Fruit fly (Drosophila melanogaster) whole organism, embryonic: ENCODE data around the gene CG3040.

Source experiments
- Antp ChIP-seq: fragments of 200-800 bp; sonication (Bioruptor generic); optimal IDR thresholded peaks from 3 replicates; lab custom pipeline; 2016; ENCODE audit warnings: missing biosample characterization, missing genetic modification characterization
- Awh ChIP-seq: fragments of 200-800 bp; sonication (Bioruptor generic); IDR thresholded peaks from 2 replicates; pipeline ENCODE4, ENCODE4 v1.3.6; 2022; ENCODE audit warnings: missing biosample characterization, missing genetic modification characterization
- Blimp-1 ChIP-seq: fragments of 200-800 bp; sonication (Bioruptor generic); optimal IDR thresholded peaks from 3 replicates; lab custom pipeline; 2018; ENCODE audit warnings: missing biosample characterization, missing genetic modification characterization, mild to moderate bottlenecking, moderate library complexity, missing genetic modification reagents
- CG10431 ChIP-seq: fragments of 200-800 bp; sonication (Bioruptor generic); optimal IDR thresholded peaks from 3 replicates; lab custom pipeline; 2018; ENCODE audit warnings: missing biosample characterization, mild to moderate bottlenecking, missing genetic modification characterization
- CG11085 ChIP-seq: fragments of 200-800 bp; sonication (Bioruptor generic); IDR thresholded peaks from 2 replicates; pipeline ENCODE4 v1.3.6; 2022; ENCODE audit warnings: missing biosample characterization, missing genetic modification characterization
- CG11093 ChIP-seq: fragments of 200-800 bp; sonication (Bioruptor generic); IDR thresholded peaks from 3 replicates; pipeline ENCODE4 v1.3.6; 2022; ENCODE audit warnings: missing biosample characterization, missing genetic modification characterization
- CG14050 ChIP-seq: fragments of 200-800 bp; sonication (Bioruptor generic); IDR thresholded peaks from 3 replicates; pipeline ENCODE4 v1.3.6; 2022; ENCODE audit warnings: missing biosample characterization, missing genetic modification characterization
- CG14710 ChIP-seq: fragments of 200-800 bp; sonication (Bioruptor generic); optimal IDR thresholded peaks from 3 replicates; lab custom pipeline; 2019; ENCODE audit warnings: missing biosample characterization, mild to moderate bottlenecking, missing genetic modification characterization, moderate library complexity
- CG15011 ChIP-seq: fragments of 200-800 bp; sonication (Bioruptor generic); optimal IDR thresholded peaks from 3 replicates; lab custom pipeline; 2018; ENCODE audit warnings: missing biosample characterization, mild to moderate bottlenecking, missing genetic modification characterization
- CG15514 ChIP-seq: fragments of 200-800 bp; sonication (Bioruptor generic); optimal IDR thresholded peaks from 3 replicates; lab custom pipeline; 2017; ENCODE audit warnings: missing biosample characterization, missing genetic modification characterization, mild to moderate bottlenecking, moderate library complexity, missing genetic modification reagents
- CG1602 ChIP-seq: fragments of 200-800 bp; sonication (Bioruptor generic); optimal IDR thresholded peaks from 3 replicates; lab custom pipeline; 2016; ENCODE audit warnings: missing biosample characterization, missing genetic modification characterization
- CG1603 ChIP-seq: fragments of 200-800 bp; sonication (Bioruptor generic); optimal IDR thresholded peaks from 2 replicates; lab custom pipeline; 2019; ENCODE audit warnings: missing biosample characterization, mild to moderate bottlenecking, missing genetic modification characterization, moderate library complexity
- CG16863 ChIP-seq: fragments of 200-800 bp; sonication (Bioruptor generic); optimal IDR thresholded peaks from 3 replicates; lab custom pipeline; 2016; ENCODE audit warnings: missing biosample characterization, missing genetic modification characterization
- CG17612 ChIP-seq: fragments of 200-800 bp; sonication (Bioruptor generic); IDR thresholded peaks from 2 replicates; pipeline ENCODE4 v1.3.6; 2022; ENCODE audit warnings: missing biosample characterization, missing genetic modification characterization
- CG31388 ChIP-seq: fragments of 200-800 bp; sonication (Bioruptor generic); optimal IDR thresholded peaks from 2 replicates; lab custom pipeline; 2016; ENCODE audit warnings: missing biosample characterization, missing genetic modification characterization
- CG31441 ChIP-seq: fragments of 200-800 bp; sonication (Bioruptor generic); IDR thresholded peaks from 2 replicates; pipeline ENCODE4 v1.3.6; 2022; ENCODE audit warnings: missing biosample characterization, missing genetic modification characterization
- CG5180 ChIP-seq: fragments of 200-800 bp; sonication (Bioruptor generic); optimal IDR thresholded peaks from 3 replicates; lab custom pipeline; 2017; ENCODE audit warnings: missing biosample characterization, missing genetic modification characterization, mild to moderate bottlenecking, moderate library complexity, missing genetic modification reagents
- CG5245 ChIP-seq: fragments of 200-800 bp; sonication (Bioruptor generic); optimal IDR thresholded peaks from 3 replicates; lab custom pipeline; 2016; ENCODE audit warnings: missing biosample characterization, missing genetic modification characterization
- CG6254 ChIP-seq: fragments of 200-800 bp; sonication (Bioruptor generic); optimal IDR thresholded peaks from 3 replicates; lab custom pipeline; 2017; ENCODE audit warnings: mild to moderate bottlenecking, missing biosample characterization, missing genetic modification reagents, missing genetic modification characterization
- CG9727 ChIP-seq: fragments of 200-800 bp; sonication (Bioruptor generic); optimal IDR thresholded peaks from 3 replicates; lab custom pipeline; 2017; ENCODE audit warnings: missing biosample characterization, mild to moderate bottlenecking, missing genetic modification characterization
- CHES-1-like ChIP-seq: fragments of 200-800 bp; sonication (Bioruptor generic); optimal IDR thresholded peaks from 2 replicates; lab custom pipeline; 2016; ENCODE audit warnings: missing biosample characterization, missing genetic modification characterization
- CoRest ChIP-seq: fragments of 200-800 bp; sonication (Bioruptor generic); optimal IDR thresholded peaks from 3 replicates; lab custom pipeline; 2018; ENCODE audit warnings: missing biosample characterization, mild to moderate bottlenecking, missing genetic modification characterization, moderate library complexity
- Doc2 ChIP-seq: fragments of 200-800 bp; sonication (Bioruptor generic); IDR thresholded peaks from 2 replicates; pipeline ENCODE4 v1.3.6; 2022; ENCODE audit warnings: missing biosample characterization, missing genetic modification characterization
- E2f2 ChIP-seq: fragments of 200-800 bp; sonication (Bioruptor generic); IDR thresholded peaks from 2 replicates; pipeline ENCODE4 v1.3.6; 2022; ENCODE audit warnings: missing biosample characterization, missing genetic modification characterization
- Ets65A ChIP-seq: fragments of 200-800 bp; sonication (Bioruptor generic); peaks from one replicate; lab custom pipeline; 2016; ENCODE audit warnings: missing biosample characterization, missing genetic modification characterization
- GATAe ChIP-seq: fragments of 200-800 bp; sonication (Bioruptor generic); conservative IDR thresholded peaks from 2 replicates; pipeline ENCODE4 v1.3.6; 2022; ENCODE audit warnings: missing biosample characterization, missing genetic modification characterization
- HLHmδ ChIP-seq: fragments of 200-800 bp; sonication (Bioruptor generic); optimal IDR thresholded peaks from 2 replicates; lab custom pipeline; 2018; ENCODE audit warnings: missing biosample characterization, mild to moderate bottlenecking, missing genetic modification characterization, moderate library complexity
- Hand ChIP-seq: fragments of 200-800 bp; sonication (Bioruptor generic); optimal IDR thresholded peaks from 2 replicates; lab custom pipeline; 2017; ENCODE audit warnings: mild to moderate bottlenecking, missing biosample characterization, missing genetic modification reagents, missing genetic modification characterization
- Hr39 ChIP-seq: fragments of >200 bp; optimal IDR thresholded peaks from 2 replicates; lab custom pipeline; 2017
- Med ChIP-seq: fragments of 200-800 bp; sonication (Bioruptor generic); peaks from one replicate; lab custom pipeline; 2016; ENCODE audit warnings: missing biosample characterization, missing genetic modification characterization, mild to moderate bottlenecking, inconsistent platforms, moderate library complexity
- Neu2 ChIP-seq: fragments of 200-800 bp; sonication (Bioruptor generic); optimal IDR thresholded peaks from 3 replicates; lab custom pipeline; 2016; ENCODE audit warnings: missing biosample characterization, missing genetic modification characterization, borderline replicate concordance
- Opbp ChIP-seq: fragments of 200-800 bp; sonication (Bioruptor generic); IDR thresholded peaks from 3 replicates; pipeline ENCODE4 v1.3.6; 2022; ENCODE audit warnings: missing biosample characterization, missing genetic modification characterization; ENCODE audit not compliant: partially characterized antibody
- Rfx ChIP-seq: fragments of 200-800 bp; sonication (Bioruptor generic); IDR thresholded peaks from 2 replicates; pipeline ENCODE4 v1.3.6; 2022; ENCODE audit warnings: missing biosample characterization, missing genetic modification characterization
- aop ChIP-seq: fragments of 200-800 bp; sonication (Bioruptor generic); IDR thresholded peaks from 2 replicates; pipeline ENCODE4 v1.3.6; 2022; ENCODE audit warnings: missing biosample characterization, missing genetic modification characterization
- ap ChIP-seq: fragments of 200-800 bp; sonication (Bioruptor generic); IDR thresholded peaks from 2 replicates; pipeline ENCODE4 v1.3.6; 2022; ENCODE audit warnings: missing biosample characterization, missing genetic modification characterization
- eve ChIP-seq, 2 experiments: fragments of >200 bp; optimal IDR thresholded peaks; 2 replicates each; lab custom pipeline; 2017; ENCODE audit warnings: missing biosample characterization in 2 of 2, missing genetic modification characterization in 2 of 2
- fd102C ChIP-seq: fragments of 200-800 bp; sonication (Bioruptor generic); optimal IDR thresholded peaks from 2 replicates; lab custom pipeline; 2018; ENCODE audit warnings: missing biosample characterization, mild to moderate bottlenecking, missing genetic modification characterization, moderate library complexity
- gce ChIP-seq: fragments of 200-800 bp; sonication (Bioruptor generic); IDR thresholded peaks from 3 replicates; pipeline ENCODE4 v1.3.6; 2022; ENCODE audit warnings: missing biosample characterization, missing genetic modification characterization
- gro ChIP-seq: fragments of 200-800 bp; sonication (Bioruptor generic); optimal IDR thresholded peaks from 2 replicates; lab custom pipeline; 2016; ENCODE audit warnings: missing biosample characterization, missing genetic modification characterization
- ind ChIP-seq: fragments of 200-800 bp; sonication (Bioruptor generic); optimal IDR thresholded peaks from 3 replicates; lab custom pipeline; 2016; ENCODE audit warnings: missing biosample characterization, missing genetic modification characterization
- kah ChIP-seq: fragments of 200-800 bp; sonication (Bioruptor generic); optimal IDR thresholded peaks from 2 replicates; lab custom pipeline; 2018; ENCODE audit warnings: missing biosample characterization, mild to moderate bottlenecking, missing genetic modification characterization
- oc ChIP-seq: fragments of 200-800 bp; sonication (Bioruptor generic); optimal IDR thresholded peaks from 2 replicates; lab custom pipeline; 2018; ENCODE audit warnings: missing biosample characterization, mild to moderate bottlenecking, missing genetic modification characterization, moderate library complexity
- odd ChIP-seq: fragments of 200-800 bp; sonication (Bioruptor generic); optimal IDR thresholded peaks from 2 replicates; lab custom pipeline; 2017; ENCODE audit warnings: missing biosample characterization, mild to moderate bottlenecking, missing genetic modification characterization
- pan ChIP-seq, 4 experiments: fragments of >200 bp in 3 of 4; fragments of 200-800 bp in 1 of 4; sonication (Bioruptor generic) in 1 of 4; optimal IDR thresholded peaks in 3 of 4; IDR thresholded peaks in 1 of 4; 2 replicates each; pipeline versions ENCODE4 v1.3.6 to Lab custom; 2017 to 2022; ENCODE audit warnings: missing biosample characterization in 2 of 4, missing genetic modification characterization in 2 of 4, mixed read lengths in 1 of 4
- pita ChIP-seq: fragments of 200-800 bp; sonication (Bioruptor generic); optimal IDR thresholded peaks from 2 replicates; lab custom pipeline; 2017; ENCODE audit warnings: missing biosample characterization, mild to moderate bottlenecking, missing genetic modification characterization
- schlank ChIP-seq: fragments of 200-800 bp; sonication (Bioruptor generic); optimal IDR thresholded peaks from 2 replicates; lab custom pipeline; 2018; ENCODE audit warnings: missing biosample characterization, mild to moderate bottlenecking, missing genetic modification characterization
- sens ChIP-seq: fragments of 200-800 bp; sonication (Bioruptor generic); peaks from one replicate; lab custom pipeline; 2016; ENCODE audit warnings: missing biosample characterization, missing genetic modification characterization
- sug ChIP-seq: fragments of 200-800 bp; optimal IDR thresholded peaks from 2 replicates; lab custom pipeline; 2019; ENCODE audit warnings: missing biosample characterization, mild to moderate bottlenecking, missing genetic modification characterization, moderate library complexity
- tin ChIP-seq: fragments of 200-800 bp; sonication (Bioruptor generic); optimal IDR thresholded peaks from 3 replicates; lab custom pipeline; 2016; ENCODE audit warnings: missing biosample characterization, missing genetic modification characterization
- vvl ChIP-seq: fragments of 200-800 bp; sonication (Bioruptor generic); IDR thresholded peaks from 2 replicates; pipeline ENCODE4 v1.3.6; 2022; ENCODE audit warnings: missing biosample characterization, missing genetic modification characterization
- yki ChIP-seq: fragments of >200 bp; optimal IDR thresholded peaks from 3 replicates; lab custom pipeline; 2018
- z ChIP-seq: fragments of 200-800 bp; sonication (Bioruptor generic); IDR thresholded peaks from 3 replicates; pipeline ENCODE4 v1.3.6; 2022; ENCODE audit warnings: missing biosample characterization, missing genetic modification characterization

Gene CG3040

DNA sequence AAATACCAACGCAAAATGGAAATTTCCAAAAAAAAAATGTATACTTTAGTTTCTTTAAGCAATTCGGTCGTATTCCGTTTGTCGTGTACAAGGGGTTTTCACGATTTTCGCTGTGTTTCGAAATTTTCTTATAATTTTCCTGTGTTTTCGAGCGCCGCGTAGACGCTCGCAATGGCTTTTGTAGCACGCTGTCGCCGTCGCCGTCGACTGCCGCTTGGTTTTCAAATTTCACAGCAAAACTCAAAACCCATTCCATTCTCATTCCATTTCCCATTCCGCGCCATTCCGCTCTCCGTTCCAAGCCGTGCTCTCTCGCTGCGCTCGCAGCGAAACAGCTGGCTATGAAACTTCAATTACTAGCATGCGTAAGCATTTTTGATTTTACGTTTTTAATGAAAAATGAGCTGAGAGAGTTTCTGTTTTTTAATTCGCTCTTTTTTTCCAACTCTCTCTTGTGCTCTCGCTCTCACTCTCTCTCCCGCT, 8.3 kb upstream of the CG3040 start (continued):
- TF ChIP-seq vvl (GFP tag; lab: Robert Waterston, UW) (peak; percentile 46), CG11085 (GFP tag; lab: Robert Waterston, UW) (no peak), CoRest (tag; lab: Kevin White, UChicago) (no peak), Ets65A (GFP tag; lab: Kevin White, UChicago) (no peak), Hand (GFP tag; lab: Kevin White, UChicago) (no peak), CG6254 (no peak), z (peak; percentile 41; the same call in 1 of the 3 replicates), E2f2 (GFP tag; lab: Robert Waterston, UW) (peak; percentile 21; the same call in 1 of the 2 replicates), aop (GFP tag; lab: Robert Waterston, UW) (no peak), tin (no peak), CG17612 (no peak), Neu2 (GFP tag; lab: Kevin White, UChicago) (no peak), Med (GFP tag; lab: Kevin White, UChicago) (peak; percentile 76), CG14710 (tag; lab: Kevin White, UChicago) (no peak), CG11093 (no peak), odd (GFP tag; lab: Kevin White, UChicago) (no peak), sug (tag; lab: Kevin White, UChicago) (no peak), fd102C (GFP tag; lab: Kevin White, UChicago) (no peak), GATAe (GFP tag; lab: Robert Waterston, UW) (no peak), Opbp (GFP tag; lab: Robert Waterston, UW) (no peak), Awh (GFP tag; lab: Robert Waterston, UW) (no peak), gce (GFP tag; lab: Robert Waterston, UW) (no peak; the same call in 2 of the 3 replicates), CG9727 (no peak), CG15011 (GFP tag; lab: Kevin White, UChicago) (no peak), Antp (no peak), oc (tag; lab: Kevin White, UChicago) (no peak), kah (GFP tag; lab: Kevin White, UChicago) (no peak), Hr39 (lab: Kevin White, UChicago) (no peak), CG5180 (GFP tag; lab: Kevin White, UChicago) (no peak), gro (no peak), CG31441 (GFP tag; lab: Robert Waterston, UW) (no peak), CG1603 (tag; lab: Kevin White, UChicago) (no peak), CG10431 (GFP tag; lab: Kevin White, UChicago) (no peak), CHES-1-like (GFP tag; lab: Kevin White, UChicago) (no peak), pita (GFP tag; lab: Kevin White, UChicago) (no peak), eve (GFP tag; optimal IDR thresholded peaks at IDR 0.05; lab: Kevin White, UChicago) (no peak), CG31388 (GFP tag; lab: Kevin White, UChicago) (no peak), CG16863 (no peak), sens (peak; percentile 90), pan (optimal IDR thresholded peaks at IDR 0.05; lab: Kevin White, UChicago) (no peak), pan (GFP tag; optimal IDR thresholded peaks at IDR 0.05 in 1 of 2, IDR thresholded peaks at IDR 0.05 in 1 of 2) (no peak), Doc2 (GFP tag; lab: Robert Waterston, UW) (no peak), yki (lab: Kevin White, UChicago) (peak; percentile 94), ap (GFP tag; lab: Robert Waterston, UW) (no peak), Rfx (GFP tag; lab: Robert Waterston, UW) (0 out of 2 replicates have a peak, but pooled peaks have one; percentile 5), HLHmδ (no peak), Blimp-1 (GFP tag; lab: Kevin White, UChicago) (no peak), CG1602 (no peak), schlank (tag; lab: Kevin White, UChicago) (no peak), ind (GFP tag; lab: Kevin White, UChicago) (no peak), CG15514 (no peak), CG14050 (GFP tag; lab: Robert Waterston, UW) (no peak), CG5245 (GFP tag; lab: Kevin White, UChicago) (peak; percentile 15)
